Fruit fly (Drosophila melanogaster) whole organism, embryonic: Measurements from ENCODE around the gene Drsl2.

Experiments
- Aef1 ChIP-seq: fragments of 200-800 bp; sonication (Bioruptor generic); IDR thresholded peaks from 3 replicates; pipeline ENCODE4 v1.3.6; 2022; ENCODE audit warnings: missing biosample characterization, missing genetic modification characterization
- BEAF-32 ChIP-seq: fragments of 200-800 bp; sonication (Bioruptor generic); optimal IDR thresholded peaks from 3 replicates; lab custom pipeline; 2017; ENCODE audit warnings: missing biosample characterization, missing genetic modification characterization, mild to moderate bottlenecking, moderate library complexity, missing genetic modification reagents
- CG10959 ChIP-seq: fragments of 200-800 bp; sonication (Bioruptor generic); IDR thresholded peaks from 2 replicates; pipeline ENCODE4 v1.3.6; 2022; ENCODE audit warnings: missing biosample characterization, missing genetic modification characterization
- CG11085 ChIP-seq: fragments of 200-800 bp; sonication (Bioruptor generic); IDR thresholded peaks from 2 replicates; pipeline ENCODE4 v1.3.6; 2022; ENCODE audit warnings: missing biosample characterization, missing genetic modification characterization
- CG11504 ChIP-seq: fragments of 200-800 bp; sonication (Bioruptor generic); optimal IDR thresholded peaks from 3 replicates; lab custom pipeline; 2019; ENCODE audit warnings: missing biosample characterization, mild to moderate bottlenecking, missing genetic modification characterization, moderate library complexity
- CG13296 ChIP-seq: fragments of 200-800 bp; sonication (Bioruptor generic); optimal IDR thresholded peaks from 3 replicates; lab custom pipeline; 2018; ENCODE audit warnings: missing biosample characterization, mild to moderate bottlenecking, missing genetic modification characterization
- CG13624 ChIP-seq: fragments of 200-800 bp; sonication (Bioruptor generic); optimal IDR thresholded peaks from 2 replicates; lab custom pipeline; 2016; ENCODE audit warnings: missing biosample characterization, missing genetic modification characterization
- CG14965 ChIP-seq: fragments of 200-800 bp; sonication (Bioruptor generic); optimal IDR thresholded peaks from 2 replicates; lab custom pipeline; 2016; ENCODE audit warnings: missing biosample characterization, missing genetic modification characterization, borderline replicate concordance
- CG15601 ChIP-seq: fragments of 200-800 bp; sonication (Bioruptor generic); optimal IDR thresholded peaks from 3 replicates; lab custom pipeline; 2019; ENCODE audit warnings: missing biosample characterization, mild to moderate bottlenecking, missing genetic modification characterization, moderate library complexity
- CG17359 ChIP-seq: fragments of 200-800 bp; sonication (Bioruptor generic); optimal IDR thresholded peaks from 3 replicates; lab custom pipeline; 2018; ENCODE audit warnings: missing biosample characterization, mild to moderate bottlenecking, missing genetic modification characterization, moderate library complexity
- CG17802 ChIP-seq: fragments of 200-800 bp; sonication (Bioruptor generic); optimal IDR thresholded peaks from 2 replicates; lab custom pipeline; 2018; ENCODE audit warnings: missing biosample characterization, mild to moderate bottlenecking, missing genetic modification characterization, moderate library complexity
- CG1832 ChIP-seq: fragments of 200-800 bp; sonication (Bioruptor generic); optimal IDR thresholded peaks from 2 replicates; lab custom pipeline; 2017; ENCODE audit warnings: missing biosample characterization, mild to moderate bottlenecking, missing genetic modification characterization, inconsistent platforms
- CG2129 ChIP-seq: fragments of 200-800 bp; sonication (Bioruptor generic); IDR thresholded peaks from 2 replicates; pipeline ENCODE4 v1.3.6; 2022; ENCODE audit warnings: missing biosample characterization, missing genetic modification characterization; ENCODE audit not compliant: partially characterized antibody
- CG2199 ChIP-seq: fragments of 200-800 bp; sonication (Bioruptor generic); IDR thresholded peaks from 3 replicates; pipeline ENCODE4 v1.3.6; 2022; ENCODE audit warnings: missing biosample characterization, missing genetic modification characterization
- CG33213 ChIP-seq: fragments of 200-800 bp; sonication (Bioruptor generic); optimal IDR thresholded peaks from 3 replicates; lab custom pipeline; 2016; ENCODE audit warnings: missing biosample characterization, missing genetic modification characterization
- CG3995 ChIP-seq: fragments of 200-800 bp; sonication (Bioruptor generic); optimal IDR thresholded peaks from 3 replicates; lab custom pipeline; 2016; ENCODE audit warnings: missing biosample characterization, missing genetic modification characterization
- CG4424 ChIP-seq: fragments of 200-800 bp; sonication (Bioruptor generic); optimal IDR thresholded peaks from 3 replicates; lab custom pipeline; 2016; ENCODE audit warnings: missing biosample characterization, missing genetic modification characterization
- CG4617 ChIP-seq: fragments of 200-800 bp; sonication (Bioruptor generic); optimal IDR thresholded peaks from 3 replicates; lab custom pipeline; 2016; ENCODE audit warnings: missing biosample characterization, missing genetic modification characterization, borderline replicate concordance
- CG4707 ChIP-seq: fragments of 200-800 bp; sonication (Bioruptor generic); optimal IDR thresholded peaks from 2 replicates; lab custom pipeline; 2018; ENCODE audit warnings: missing biosample characterization, mild to moderate bottlenecking, missing genetic modification characterization, moderate library complexity
- CG8089 ChIP-seq: fragments of 200-800 bp; sonication (Bioruptor generic); optimal IDR thresholded peaks from 3 replicates; lab custom pipeline; 2016; ENCODE audit warnings: missing biosample characterization, missing genetic modification characterization
- CG8924 ChIP-seq: fragments of 200-800 bp; optimal IDR thresholded peaks from 3 replicates; lab custom pipeline; 2019; ENCODE audit warnings: missing biosample characterization, mild to moderate bottlenecking, missing genetic modification characterization, moderate library complexity
- CG9727 ChIP-seq: fragments of 200-800 bp; sonication (Bioruptor generic); optimal IDR thresholded peaks from 3 replicates; lab custom pipeline; 2017; ENCODE audit warnings: missing biosample characterization, mild to moderate bottlenecking, missing genetic modification characterization
- D19A ChIP-seq: fragments of 200-800 bp; optimal IDR thresholded peaks from 3 replicates; lab custom pipeline; 2019; ENCODE audit warnings: missing biosample characterization, mild to moderate bottlenecking, missing genetic modification characterization, moderate library complexity
- HHEX ChIP-seq: fragments of 200-800 bp; sonication (Bioruptor generic); optimal IDR thresholded peaks from 3 replicates; lab custom pipeline; 2017; ENCODE audit warnings: missing biosample characterization, mild to moderate bottlenecking, missing genetic modification characterization, missing genetic modification reagents
- Hr3 ChIP-seq: fragments of 200-800 bp; sonication (Bioruptor generic); optimal IDR thresholded peaks from 3 replicates; lab custom pipeline; 2016; ENCODE audit warnings: missing biosample characterization, missing genetic modification characterization
- Hsf ChIP-seq: fragments of 200-800 bp; sonication (Bioruptor generic); optimal IDR thresholded peaks from 3 replicates; lab custom pipeline; 2016; ENCODE audit warnings: missing biosample characterization, missing genetic modification characterization
- Optix ChIP-seq: fragments of 200-800 bp; sonication (Bioruptor generic); IDR thresholded peaks from 3 replicates; pipeline ENCODE4 v1.3.6; 2022; ENCODE audit warnings: missing biosample characterization, missing genetic modification characterization
- Sox102F ChIP-seq: fragments of 200-800 bp; sonication (Bioruptor generic); optimal IDR thresholded peaks from 2 replicates; lab custom pipeline; 2018; ENCODE audit warnings: missing biosample characterization, mild to moderate bottlenecking, missing genetic modification characterization, moderate library complexity
- Trl ChIP-seq, 3 experiments: fragments of >200 bp in 2 of 3; fragments of 200-800 bp in 1 of 3; sonication (Bioruptor generic) in 1 of 3; optimal IDR thresholded peaks; 2 replicates in 1 of 3; 3 replicates in 2 of 3; lab custom pipeline; 2016 to 2017; ENCODE audit warnings: missing biosample characterization in 1 of 3, missing genetic modification characterization in 1 of 3
- ase ChIP-seq: fragments of 200-800 bp; sonication (Bioruptor generic); IDR thresholded peaks from 3 replicates; pipeline ENCODE4 v1.3.6; 2022; ENCODE audit warnings: missing biosample characterization, missing genetic modification characterization
- ash1 ChIP-seq: fragments of 200-800 bp; sonication (Bioruptor generic); optimal IDR thresholded peaks from 2 replicates; lab custom pipeline; 2018; ENCODE audit warnings: missing biosample characterization, mild to moderate bottlenecking, missing genetic modification characterization
- bsh ChIP-seq, 2 experiments: fragments of 200-800 bp; sonication (Bioruptor generic); optimal IDR thresholded peaks; 2 replicates each; lab custom pipeline; 2017 to 2018; ENCODE audit warnings: mild to moderate bottlenecking in 2 of 2, missing biosample characterization in 2 of 2, missing genetic modification characterization in 2 of 2, moderate library complexity in 1 of 2
- dati ChIP-seq: fragments of 200-800 bp; sonication (Bioruptor generic); IDR thresholded peaks from 2 replicates; pipeline ENCODE4 v1.3.6; 2022; ENCODE audit warnings: missing biosample characterization, missing genetic modification characterization
- emc ChIP-seq: fragments of 200-800 bp; sonication (Bioruptor generic); optimal IDR thresholded peaks from 2 replicates; lab custom pipeline; 2016; ENCODE audit warnings: missing biosample characterization, missing genetic modification characterization
- fd96Cb ChIP-seq: fragments of 200-800 bp; sonication (Bioruptor generic); optimal IDR thresholded peaks from 2 replicates; lab custom pipeline; 2018; ENCODE audit warnings: missing biosample characterization, mild to moderate bottlenecking, missing genetic modification characterization, moderate library complexity
- gcm2 ChIP-seq: fragments of 200-800 bp; sonication (Bioruptor generic); optimal IDR thresholded peaks from 2 replicates; lab custom pipeline; 2016; ENCODE audit warnings: missing biosample characterization, missing genetic modification characterization
- gfzf ChIP-seq: fragments of 200-800 bp; sonication (Bioruptor generic); optimal IDR thresholded peaks from 2 replicates; lab custom pipeline; 2016; ENCODE audit warnings: missing biosample characterization, mild to moderate bottlenecking, missing genetic modification characterization, moderate library complexity
- ind ChIP-seq: fragments of 200-800 bp; sonication (Bioruptor generic); optimal IDR thresholded peaks from 3 replicates; lab custom pipeline; 2016; ENCODE audit warnings: missing biosample characterization, missing genetic modification characterization
- klu ChIP-seq: fragments of 200-800 bp; sonication (Bioruptor generic); IDR thresholded peaks from 2 replicates; pipeline ENCODE4 v1.3.6; 2022; ENCODE audit warnings: missing biosample characterization, missing genetic modification characterization
- mld ChIP-seq: fragments of 200-800 bp; sonication (Bioruptor generic); IDR thresholded peaks from 3 replicates; pipeline ENCODE4 v1.3.6; 2022; ENCODE audit warnings: missing biosample characterization, missing genetic modification characterization; ENCODE audit not compliant: partially characterized antibody
- org-1 ChIP-seq: fragments of 200-800 bp; sonication (Bioruptor generic); optimal IDR thresholded peaks from 2 replicates; lab custom pipeline; 2017; ENCODE audit warnings: missing biosample characterization, missing genetic modification characterization
- p53 ChIP-seq: fragments of 200-800 bp; sonication (Bioruptor generic); optimal IDR thresholded peaks from 2 replicates; lab custom pipeline; 2016; ENCODE audit warnings: missing biosample characterization, missing genetic modification characterization
- pros ChIP-seq: fragments of 200-800 bp; sonication (Bioruptor generic); optimal IDR thresholded peaks from 3 replicates; lab custom pipeline; 2019; ENCODE audit warnings: missing biosample characterization, mild to moderate bottlenecking, missing genetic modification characterization, moderate library complexity
- psq ChIP-seq: fragments of 200-800 bp; sonication (Bioruptor generic); optimal IDR thresholded peaks from 2 replicates; lab custom pipeline; 2017; ENCODE audit warnings: missing biosample characterization, missing genetic modification characterization
- row ChIP-seq: fragments of 200-800 bp; sonication (Bioruptor generic); IDR thresholded peaks from 3 replicates; pipeline ENCODE4 v1.3.6; 2022; ENCODE audit warnings: missing biosample characterization, missing genetic modification characterization
- scrt ChIP-seq: fragments of 200-800 bp; sonication (Bioruptor generic); optimal IDR thresholded peaks from 2 replicates; lab custom pipeline; 2018; ENCODE audit warnings: missing biosample characterization, mild to moderate bottlenecking, missing genetic modification characterization, moderate library complexity
- so ChIP-seq: fragments of 200-800 bp; sonication (Bioruptor generic); IDR thresholded peaks from 3 replicates; pipeline ENCODE4 v1.3.6; 2022; ENCODE audit warnings: missing biosample characterization, missing genetic modification characterization
- sob ChIP-seq: fragments of 200-800 bp; sonication (Bioruptor generic); IDR thresholded peaks from 2 replicates; pipeline ENCODE4 v1.3.6; 2022; ENCODE audit warnings: missing biosample characterization, missing genetic modification characterization

Gene Drsl2

DNA sequence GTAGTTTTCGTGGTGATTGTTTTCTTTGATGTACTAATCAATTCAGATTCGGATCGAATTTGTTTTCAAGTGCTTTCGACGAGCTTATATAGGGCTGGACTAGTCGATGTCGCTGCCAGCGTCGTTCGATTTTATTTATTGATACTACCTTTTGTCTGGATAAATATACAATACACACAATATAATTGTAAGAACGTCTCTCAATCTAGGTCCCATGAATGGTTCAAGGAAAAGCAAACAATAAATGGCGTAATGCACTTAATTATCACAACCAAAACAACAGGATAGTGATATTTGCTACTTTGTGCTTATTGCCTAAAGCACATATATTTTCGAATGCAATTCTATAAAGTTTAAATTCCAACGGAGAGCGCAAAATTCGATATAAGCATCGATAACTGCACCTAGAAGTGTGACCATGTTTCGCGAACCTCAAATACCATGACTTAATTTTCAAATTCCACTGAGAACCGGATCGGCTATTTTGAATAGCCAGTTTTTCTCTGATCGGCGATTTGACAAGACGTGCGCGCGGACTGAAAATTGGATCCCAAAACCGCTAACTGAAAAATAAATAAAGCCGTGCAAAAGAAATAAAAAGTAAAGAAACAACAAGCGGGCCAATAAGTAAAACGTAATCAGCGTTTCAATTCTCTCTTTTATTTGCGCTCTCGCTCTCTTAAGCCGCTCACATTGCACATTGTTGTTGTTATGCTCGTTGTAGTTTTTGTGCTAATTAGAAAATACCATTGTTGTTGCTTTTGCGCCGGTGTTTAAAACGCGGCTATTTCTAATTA, 22.4 kb downstream of the Drsl2 start, which contains the start of the genes Drsl6 and kst (continued):
- TF ChIP-seq CG17359 (peak; percentile 34), gcm2 (no peak), CG11504 (no peak), scrt (GFP tag; lab: Kevin White, UChicago) (no peak), dati (no peak), CG13296 (GFP tag; lab: Kevin White, UChicago) (peak; percentile 38), psq (no peak), sob (peak; percentile 58; the same call in 1 of the 2 replicates), CG14965 (GFP tag; lab: Kevin White, UChicago) (no peak), CG2129 (no peak), CG10959 (GFP tag; lab: Robert Waterston, UW) (no peak), Aef1 (no peak), org-1 (GFP tag; lab: Kevin White, UChicago) (no peak), CG3995 (no peak), CG8924 (tag; lab: Kevin White, UChicago) (peak; percentile 39), CG17802 (tag; lab: Kevin White, UChicago) (no peak), BEAF-32 (GFP tag; lab: Kevin White, UChicago) (peak; percentile 64), bsh (GFP tag; optimal IDR thresholded peaks at IDR 0.05; lab: Kevin White, UChicago) (peak in 1 of 2 experiments; percentile 9), CG4617 (no peak), CG4424 (GFP tag; lab: Kevin White, UChicago) (no peak), CG33213 (peak; percentile 26), Trl (optimal IDR thresholded peaks at IDR 0.05; lab: Kevin White, UChicago) (peak in 1 of 2 experiments; percentile 25), Trl (GFP tag; optimal IDR thresholded peaks at IDR 0.05; lab: Kevin White, UChicago) (peak; percentile 46), mld (no peak; the same call in 2 of the 3 replicates), HHEX (GFP tag; lab: Kevin White, UChicago) (no peak), so (GFP tag; lab: Robert Waterston, UW) (peak; percentile 15; the same call in 1 of the 3 replicates), CG13624 (GFP tag; lab: Kevin White, UChicago) (peak; percentile 6), Optix (GFP tag; lab: Robert Waterston, UW) (no peak), emc (no peak), fd96Cb (tag; lab: Kevin White, UChicago) (no peak), ash1 (GFP tag; lab: Kevin White, UChicago) (no peak), gfzf (GFP tag; lab: Kevin White, UChicago) (peak; percentile 88), CG11085 (GFP tag; lab: Robert Waterston, UW) (no peak), pros (GFP tag; lab: Kevin White, UChicago) (peak; percentile 37), row (GFP tag; lab: Robert Waterston, UW) (peak; percentile 24; the same call in 1 of the 3 replicates), Sox102F (GFP tag; lab: Kevin White, UChicago) (no peak), Hsf (GFP tag; lab: Kevin White, UChicago) (no peak), ind (GFP tag; lab: Kevin White, UChicago) (no peak), ase (GFP tag; lab: Robert Waterston, UW) (no peak), klu (GFP tag; lab: Robert Waterston, UW) (no peak), p53 (GFP tag; lab: Kevin White, UChicago) (no peak), CG4707 (no peak), Hr3 (GFP tag; lab: Kevin White, UChicago) (no peak), D19A (no peak), CG15601 (tag; lab: Kevin White, UChicago) (peak; percentile 23), CG9727 (GFP tag; lab: Kevin White, UChicago) (peak; percentile 21), CG1832 (GFP tag; lab: Kevin White, UChicago) (no peak), CG8089 (no peak), CG2199 (no peak)
